Fruit fly (Drosophila melanogaster) whole organism, embryonic: ENCODE measurements around the gene Miox.

ENCODE experiments used
- Ada2b ChIP-seq: fragments of 200-800 bp; sonication (Bioruptor generic); IDR thresholded peaks from 2 replicates; pipeline ENCODE4 v1.3.6; 2022; ENCODE audit warnings: missing biosample characterization, missing genetic modification characterization
- Awh ChIP-seq: fragments of 200-800 bp; sonication (Bioruptor generic); IDR thresholded peaks from 2 replicates; pipeline ENCODE4, ENCODE4 v1.3.6; 2022; ENCODE audit warnings: missing biosample characterization, missing genetic modification characterization
- CG10209 ChIP-seq: fragments of 200-800 bp; sonication (Bioruptor generic); optimal IDR thresholded peaks from 3 replicates; lab custom pipeline; 2017; ENCODE audit warnings: missing biosample characterization, mild to moderate bottlenecking, missing genetic modification characterization, missing genetic modification reagents
- CG10959 ChIP-seq: fragments of 200-800 bp; sonication (Bioruptor generic); IDR thresholded peaks from 2 replicates; pipeline ENCODE4 v1.3.6; 2022; ENCODE audit warnings: missing biosample characterization, missing genetic modification characterization
- CG11504 ChIP-seq: fragments of 200-800 bp; sonication (Bioruptor generic); optimal IDR thresholded peaks from 3 replicates; lab custom pipeline; 2019; ENCODE audit warnings: missing biosample characterization, mild to moderate bottlenecking, missing genetic modification characterization, moderate library complexity
- CG12155 ChIP-seq: fragments of 200-800 bp; sonication (Bioruptor generic); optimal IDR thresholded peaks from 3 replicates; lab custom pipeline; 2016; ENCODE audit warnings: missing biosample characterization, missing genetic modification characterization
- CG12219 ChIP-seq: fragments of 200-800 bp; sonication (Bioruptor generic); optimal IDR thresholded peaks from 3 replicates; lab custom pipeline; 2018; ENCODE audit warnings: missing biosample characterization, mild to moderate bottlenecking, missing genetic modification characterization
- CG12659 ChIP-seq: fragments of 200-800 bp; sonication (Bioruptor generic); optimal IDR thresholded peaks from 3 replicates; lab custom pipeline; 2017; ENCODE audit warnings: mild to moderate bottlenecking, missing biosample characterization, missing genetic modification reagents, missing genetic modification characterization
- CG12744 ChIP-seq: fragments of 200-800 bp; sonication (Bioruptor generic); optimal IDR thresholded peaks from 2 replicates; lab custom pipeline; 2016; ENCODE audit warnings: missing biosample characterization, missing genetic modification characterization
- CG13296 ChIP-seq: fragments of 200-800 bp; sonication (Bioruptor generic); optimal IDR thresholded peaks from 3 replicates; lab custom pipeline; 2018; ENCODE audit warnings: missing biosample characterization, mild to moderate bottlenecking, missing genetic modification characterization
- CG13424 ChIP-seq: fragments of 200-800 bp; sonication (Bioruptor generic); optimal IDR thresholded peaks from 2 replicates; lab custom pipeline; 2019; ENCODE audit warnings: missing biosample characterization, mild to moderate bottlenecking, missing genetic modification characterization, moderate library complexity
- CG14441 ChIP-seq: fragments of 200-800 bp; sonication (Bioruptor generic); IDR thresholded peaks from 2 replicates; pipeline ENCODE4 v1.3.6; 2022; ENCODE audit warnings: missing biosample characterization, missing genetic modification characterization
- CG15269 ChIP-seq: fragments of 200-800 bp; sonication (Bioruptor generic); optimal IDR thresholded peaks from 2 replicates; lab custom pipeline; 2018; ENCODE audit warnings: missing biosample characterization, mild to moderate bottlenecking, missing genetic modification characterization, moderate library complexity
- CG15601 ChIP-seq: fragments of 200-800 bp; sonication (Bioruptor generic); optimal IDR thresholded peaks from 3 replicates; lab custom pipeline; 2019; ENCODE audit warnings: missing biosample characterization, mild to moderate bottlenecking, missing genetic modification characterization, moderate library complexity
- CG18262 ChIP-seq: fragments of 200-800 bp; optimal IDR thresholded peaks from 3 replicates; lab custom pipeline; 2019; ENCODE audit warnings: missing biosample characterization, mild to moderate bottlenecking, missing genetic modification characterization, moderate library complexity
- CG30020 ChIP-seq: fragments of 200-800 bp; optimal IDR thresholded peaks from 2 replicates; lab custom pipeline; 2019; ENCODE audit warnings: missing biosample characterization, mild to moderate bottlenecking, missing genetic modification characterization, moderate library complexity
- CG34224 ChIP-seq: fragments of 200-800 bp; sonication (Bioruptor generic); IDR thresholded peaks from 3 replicates; pipeline ENCODE4 v1.3.6; 2022; ENCODE audit warnings: missing biosample characterization, missing genetic modification characterization; ENCODE audit not compliant: partially characterized antibody
- CG34376 ChIP-seq: fragments of 200-800 bp; sonication (Bioruptor generic); optimal IDR thresholded peaks from 2 replicates; lab custom pipeline; 2018; ENCODE audit warnings: missing biosample characterization, mild to moderate bottlenecking, missing genetic modification characterization
- CG5180 ChIP-seq: fragments of 200-800 bp; sonication (Bioruptor generic); optimal IDR thresholded peaks from 3 replicates; lab custom pipeline; 2017; ENCODE audit warnings: missing biosample characterization, missing genetic modification characterization, mild to moderate bottlenecking, moderate library complexity, missing genetic modification reagents
- CG6254 ChIP-seq: fragments of 200-800 bp; sonication (Bioruptor generic); optimal IDR thresholded peaks from 3 replicates; lab custom pipeline; 2017; ENCODE audit warnings: mild to moderate bottlenecking, missing biosample characterization, missing genetic modification reagents, missing genetic modification characterization
- CG6689 ChIP-seq: fragments of 200-800 bp; sonication (Bioruptor generic); IDR thresholded peaks from 2 replicates; pipeline ENCODE4 v1.3.6; 2022; ENCODE audit warnings: missing biosample characterization, missing genetic modification characterization
- D19A ChIP-seq: fragments of 200-800 bp; optimal IDR thresholded peaks from 3 replicates; lab custom pipeline; 2019; ENCODE audit warnings: missing biosample characterization, mild to moderate bottlenecking, missing genetic modification characterization, moderate library complexity
- MTF-1 ChIP-seq: fragments of 200-800 bp; sonication (Bioruptor generic); optimal IDR thresholded peaks from 2 replicates; lab custom pipeline; 2018; ENCODE audit warnings: missing biosample characterization, mild to moderate bottlenecking, missing genetic modification characterization, borderline replicate concordance
- Med ChIP-seq: fragments of 200-800 bp; sonication (Bioruptor generic); peaks from one replicate; lab custom pipeline; 2016; ENCODE audit warnings: missing biosample characterization, missing genetic modification characterization, mild to moderate bottlenecking, inconsistent platforms, moderate library complexity
- Mrtf ChIP-seq: fragments of 200-800 bp; sonication (Bioruptor generic); IDR thresholded peaks from 3 replicates; pipeline ENCODE4 v1.3.6; 2022; ENCODE audit warnings: missing biosample characterization, missing genetic modification characterization
- NfI ChIP-seq: fragments of 200-800 bp; sonication (Bioruptor generic); optimal IDR thresholded peaks from 3 replicates; lab custom pipeline; 2018; ENCODE audit warnings: missing biosample characterization, mild to moderate bottlenecking, missing genetic modification characterization, moderate library complexity
- Rfx ChIP-seq: fragments of 200-800 bp; sonication (Bioruptor generic); IDR thresholded peaks from 2 replicates; pipeline ENCODE4 v1.3.6; 2022; ENCODE audit warnings: missing biosample characterization, missing genetic modification characterization
- Side ChIP-seq: fragments of 200-800 bp; sonication (Bioruptor generic); optimal IDR thresholded peaks from 2 replicates; lab custom pipeline; 2016; ENCODE audit warnings: missing biosample characterization, missing genetic modification characterization
- Sox100B ChIP-seq: fragments of 200-800 bp; sonication (Bioruptor generic); optimal IDR thresholded peaks from 3 replicates; lab custom pipeline; 2018; ENCODE audit warnings: missing biosample characterization, mild to moderate bottlenecking, missing genetic modification characterization
- chif ChIP-seq, 2 experiments: fragments of 200-800 bp; sonication (Bioruptor generic); optimal IDR thresholded peaks; 3 replicates each; lab custom pipeline; 2016; ENCODE audit warnings: missing biosample characterization in 2 of 2, missing genetic modification characterization in 2 of 2
- chm ChIP-seq: fragments of 200-800 bp; sonication (Bioruptor generic); IDR thresholded peaks from 2 replicates; pipeline ENCODE4 v1.3.6; 2022; ENCODE audit warnings: missing biosample characterization, missing genetic modification characterization
- croc ChIP-seq: fragments of 200-800 bp; sonication (Bioruptor generic); conservative IDR thresholded peaks from 3 replicates; pipeline ENCODE4 v1.3.6; 2022; ENCODE audit warnings: missing biosample characterization, missing genetic modification characterization
- dimm ChIP-seq: fragments of 200-800 bp; sonication (Bioruptor generic); IDR thresholded peaks from 2 replicates; pipeline ENCODE4 v1.3.6; 2022; ENCODE audit warnings: missing biosample characterization, missing genetic modification characterization
- eve ChIP-seq, 2 experiments: fragments of >200 bp; optimal IDR thresholded peaks; 2 replicates each; lab custom pipeline; 2017; ENCODE audit warnings: missing biosample characterization in 2 of 2, missing genetic modification characterization in 2 of 2
- knrl ChIP-seq: fragments of 200-800 bp; sonication (Bioruptor generic); IDR thresholded peaks from 3 replicates; pipeline ENCODE4 v1.3.6; 2022; ENCODE audit warnings: missing biosample characterization, missing genetic modification characterization; ENCODE audit not compliant: partially characterized antibody
- nmo ChIP-seq: fragments of 200-800 bp; sonication (Bioruptor generic); optimal IDR thresholded peaks from 2 replicates; lab custom pipeline; 2018; ENCODE audit warnings: missing biosample characterization, mild to moderate bottlenecking, missing genetic modification characterization, moderate library complexity
- pan ChIP-seq, 4 experiments: fragments of >200 bp in 3 of 4; fragments of 200-800 bp in 1 of 4; sonication (Bioruptor generic) in 1 of 4; optimal IDR thresholded peaks in 3 of 4; IDR thresholded peaks in 1 of 4; 2 replicates each; pipeline versions ENCODE4 v1.3.6 to Lab custom; 2017 to 2022; ENCODE audit warnings: missing biosample characterization in 2 of 4, missing genetic modification characterization in 2 of 4, mixed read lengths in 1 of 4
- phol ChIP-seq: fragments of 200-800 bp; sonication (Bioruptor generic); optimal IDR thresholded peaks from 3 replicates; lab custom pipeline; 2018; ENCODE audit warnings: missing biosample characterization, mild to moderate bottlenecking, missing genetic modification characterization, moderate library complexity
- pita ChIP-seq: fragments of 200-800 bp; sonication (Bioruptor generic); optimal IDR thresholded peaks from 2 replicates; lab custom pipeline; 2017; ENCODE audit warnings: missing biosample characterization, mild to moderate bottlenecking, missing genetic modification characterization
- pzg ChIP-seq: fragments of 200-800 bp; sonication (Bioruptor generic); optimal IDR thresholded peaks from 3 replicates; lab custom pipeline; 2018; ENCODE audit warnings: missing biosample characterization, mild to moderate bottlenecking, missing genetic modification characterization, moderate library complexity
- sc ChIP-seq, 3 experiments: fragments of >200 bp in 2 of 3; fragments of 200-800 bp in 1 of 3; sonication (Bioruptor generic) in 1 of 3; optimal IDR thresholded peaks; 2 replicates in 2 of 3; 3 replicates in 1 of 3; lab custom pipeline; 2017; ENCODE audit warnings: mild to moderate bottlenecking in 1 of 3, missing biosample characterization in 1 of 3, missing genetic modification characterization in 1 of 3, missing genetic modification reagents in 1 of 3
- sob ChIP-seq: fragments of 200-800 bp; sonication (Bioruptor generic); IDR thresholded peaks from 2 replicates; pipeline ENCODE4 v1.3.6; 2022; ENCODE audit warnings: missing biosample characterization, missing genetic modification characterization
- stwl ChIP-seq: fragments of 200-800 bp; sonication (Bioruptor generic); optimal IDR thresholded peaks from 3 replicates; lab custom pipeline; 2018; ENCODE audit warnings: missing biosample characterization, mild to moderate bottlenecking, missing genetic modification characterization, moderate library complexity
- sug ChIP-seq: fragments of 200-800 bp; optimal IDR thresholded peaks from 2 replicates; lab custom pipeline; 2019; ENCODE audit warnings: missing biosample characterization, mild to moderate bottlenecking, missing genetic modification characterization, moderate library complexity
- tap ChIP-seq: fragments of 200-800 bp; optimal IDR thresholded peaks from 3 replicates; lab custom pipeline; 2019; ENCODE audit warnings: missing biosample characterization, mild to moderate bottlenecking, missing genetic modification characterization, moderate library complexity
- tgo ChIP-seq: fragments of 200-800 bp; sonication (Bioruptor generic); IDR thresholded peaks from 3 replicates; pipeline ENCODE4 v1.3.6; 2022; ENCODE audit warnings: missing biosample characterization, missing genetic modification characterization
- zfh1 ChIP-seq: fragments of 200-800 bp; sonication (Bioruptor generic); IDR thresholded peaks from 3 replicates; pipeline ENCODE4 v1.3.6; 2022; ENCODE audit warnings: missing biosample characterization, missing genetic modification characterization

Miox gene

DNA sequence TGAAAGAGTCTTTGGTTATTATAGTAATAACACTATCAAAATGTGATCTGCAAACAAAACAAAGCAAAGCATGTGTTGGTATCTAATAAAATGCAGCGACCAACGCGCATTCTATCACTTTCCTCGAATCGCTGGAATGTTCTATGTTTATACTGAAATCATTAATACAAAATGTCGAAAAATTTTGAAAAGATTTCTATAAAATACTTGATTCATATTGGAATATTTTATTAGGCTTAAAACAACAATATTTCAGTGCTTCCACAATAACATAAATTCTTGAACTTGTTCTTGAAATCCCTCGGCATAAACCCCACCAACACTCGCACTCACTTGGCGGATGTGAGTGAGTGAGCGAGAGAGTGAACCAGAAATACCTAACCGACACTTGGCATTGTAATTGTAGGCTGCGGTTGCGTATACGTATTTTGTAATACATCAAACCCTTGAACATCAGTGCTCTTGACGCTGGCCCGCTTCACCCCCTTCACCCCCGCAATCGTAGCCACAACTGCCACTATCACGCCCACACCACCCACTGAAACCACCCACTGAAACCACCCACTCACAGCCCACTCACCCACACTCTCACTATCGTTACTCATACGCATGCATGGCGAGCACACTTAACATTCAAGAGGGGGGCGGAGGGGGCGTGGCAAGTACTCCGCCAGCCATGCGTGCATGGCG, 38.3 kb downstream of the Miox start:
- peak; percentile 78 for TF ChIP-seq Med (GFP tag; lab: Kevin White, UChicago)
- peak; percentile 7 for TF ChIP-seq CG12659
- no peak for TF ChIP-seq pita (GFP tag; lab: Kevin White, UChicago)
- no peak for TF ChIP-seq CG12155
- TF ChIP-seq Side: no peak
- no peak for TF ChIP-seq sc (optimal IDR thresholded peaks at IDR 0.05; lab: Kevin White, UChicago)
- no peak for TF ChIP-seq sc (GFP tag; optimal IDR thresholded peaks at IDR 0.05; lab: Kevin White, UChicago)
- peak; percentile 31 for TF ChIP-seq CG13296 (GFP tag; lab: Kevin White, UChicago)
- TF ChIP-seq CG15601: no peak
- peak; percentile 52 for TF ChIP-seq CG6689 (GFP tag; lab: Robert Waterston, UW)
- peak; percentile 45 for TF ChIP-seq sob (GFP tag; lab: Robert Waterston, UW)
- peak; percentile 30 for TF ChIP-seq tap (tag; lab: Kevin White, UChicago)
- no peak for TF ChIP-seq pan (optimal IDR thresholded peaks at IDR 0.05; lab: Kevin White, UChicago)
- peak in 1 of 2 experiments; percentile 66 for TF ChIP-seq pan (GFP tag; optimal IDR thresholded peaks at IDR 0.05 in 1 of 2, IDR thresholded peaks at IDR 0.05 in 1 of 2)
- TF ChIP-seq Ada2b: peak; percentile 42; the same call in 1 of the 2 replicates
- TF ChIP-seq CG34376 (GFP tag; lab: Kevin White, UChicago): no peak
- peak; percentile 57 for TF ChIP-seq CG15269 (tag; lab: Kevin White, UChicago)
- peak; percentile 56 for TF ChIP-seq D19A (tag; lab: Kevin White, UChicago)
- peak in 1 of 2 experiments; percentile 54 for TF ChIP-seq eve (GFP tag; optimal IDR thresholded peaks at IDR 0.05; lab: Kevin White, UChicago)
- TF ChIP-seq zfh1 (GFP tag; lab: Robert Waterston, UW): peak; percentile 64
- no peak for TF ChIP-seq chif (GFP tag; optimal IDR thresholded peaks at IDR 0.05; lab: Kevin White, UChicago)
- peak; percentile 56 for TF ChIP-seq CG18262 (tag; lab: Kevin White, UChicago)
- no peak for TF ChIP-seq stwl (tag; lab: Kevin White, UChicago)
- TF ChIP-seq Mrtf: 0 out of 3 replicates have a peak, but pooled peaks have one; percentile 14
- 0 out of 2 replicates have a peak, but pooled peaks have one; percentile 9 for TF ChIP-seq dimm (GFP tag; lab: Robert Waterston, UW)
- no peak for TF ChIP-seq croc
- TF ChIP-seq MTF-1 (GFP tag; lab: Kevin White, UChicago): peak; percentile 17
- peak; percentile 11 for TF ChIP-seq CG5180
- TF ChIP-seq CG6254: no peak
- TF ChIP-seq Rfx (GFP tag; lab: Robert Waterston, UW): peak; percentile 65
- peak; percentile 59 for TF ChIP-seq CG13424 (tag; lab: Kevin White, UChicago)
- no peak for TF ChIP-seq CG12744 (GFP tag; lab: Kevin White, UChicago)
- peak; percentile 9 for TF ChIP-seq NfI
- peak; percentile 50; the same call in 1 of the 2 replicates for TF ChIP-seq CG14441 (GFP tag; lab: Robert Waterston, UW)
- TF ChIP-seq CG11504 (tag; lab: Kevin White, UChicago): peak; percentile 62
- peak; percentile 39; the same call in 1 of the 2 replicates for TF ChIP-seq chm
- TF ChIP-seq Sox100B (GFP tag; lab: Kevin White, UChicago): peak; percentile 33
- TF ChIP-seq CG10959 (GFP tag; lab: Robert Waterston, UW): no peak
- peak; percentile 6 for TF ChIP-seq CG10209 (GFP tag; lab: Kevin White, UChicago)
- 0 out of 2 replicates have a peak, but pooled peaks have one; percentile 18 for TF ChIP-seq Awh (GFP tag; lab: Robert Waterston, UW)
- no peak for TF ChIP-seq knrl (GFP tag; lab: Robert Waterston, UW)
- TF ChIP-seq sug (tag; lab: Kevin White, UChicago): peak; percentile 12
- no peak for TF ChIP-seq CG30020 (tag; lab: Kevin White, UChicago)
- TF ChIP-seq phol (tag; lab: Kevin White, UChicago): peak; percentile 41
- TF ChIP-seq pzg: no peak
- peak; percentile 48 for TF ChIP-seq nmo (GFP tag; lab: Kevin White, UChicago)
- TF ChIP-seq tgo: peak; percentile 22; the same call in 1 of the 3 replicates
- no peak for TF ChIP-seq CG34224 (GFP tag; lab: Robert Waterston, UW)
- TF ChIP-seq CG12219 (GFP tag; lab: Kevin White, UChicago): peak; percentile 43
